Worm (Caenorhabditis elegans): Measurements from ENCODE around the gene fbxa-61.

DNA sequence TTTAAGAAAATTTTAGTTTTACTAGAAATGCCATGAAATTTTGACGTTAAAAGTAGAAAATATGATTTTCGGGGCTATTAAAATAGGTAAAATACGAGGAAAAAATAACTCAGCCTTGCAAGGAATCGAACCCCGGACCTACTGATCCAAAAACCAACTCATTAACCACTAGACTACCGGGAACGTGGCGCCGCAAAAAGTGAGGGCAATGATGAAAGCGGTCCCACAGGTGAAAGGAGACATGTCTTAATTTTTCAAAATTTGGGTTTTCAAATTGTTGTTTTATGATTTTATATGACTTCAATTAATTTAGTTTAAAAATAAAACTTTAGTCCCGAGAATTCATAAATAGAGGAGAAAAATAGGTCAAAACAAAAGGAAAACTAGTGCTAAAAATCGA lies 8.2 kb upstream of the fbxa-61 start:
- TF ChIP-seq ceh-36 (tag; optimal IDR thresholded peaks at IDR 0.05) (no peak), hmbx-1 (tag; optimal IDR thresholded peaks at IDR 0.05) (no peak), tra-4 (tag; optimal IDR thresholded peaks at IDR 0.05) (no peak), ama-1 (optimal IDR thresholded peaks at IDR 0.05) (no peak), sea-1 (GFP tag; conservative IDR thresholded peaks at IDR 0.05) (no peak), pes-1 (GFP tag; IDR thresholded peaks at IDR 0.05) (no peak), ceh-13 (GFP tag; optimal IDR thresholded peaks at IDR 0.05) (no peak), hmg-4 (GFP tag; optimal IDR thresholded peaks at IDR 0.05) (no peak), hnd-1 (tag; optimal IDR thresholded peaks at IDR 0.05) (no peak), scrt-1 (GFP tag; IDR thresholded peaks at IDR 0.05) (no peak), aly-1 (tag; optimal IDR thresholded peaks at IDR 0.05) (no peak), tbx-11 (GFP tag; IDR thresholded peaks at IDR 0.05) (no peak), B0310.2 (tag; optimal IDR thresholded peaks at IDR 0.05) (no peak)

Measured in whole organism, early embryonic.